Worm (Caenorhabditis elegans) whole organism, early embryonic: ENCODE data around the gene gldi-8.

Experiments used
- hmbx-1 ChIP-seq: sonication (generic microtip); optimal IDR thresholded peaks from 2 replicates; lab custom pipeline; 2016; ENCODE audit warnings: mild to moderate bottlenecking, missing genetic modification characterization, missing compliant biosample characterization
- scrt-1 ChIP-seq: fragments of 200-800 bp; sonication (Bioruptor generic); IDR thresholded peaks from 2 replicates; pipeline ENCODE4 v1.3.6; 2022; ENCODE audit warnings: missing genetic modification characterization, missing compliant biosample characterization
- sea-1 ChIP-seq: fragments of 200-800 bp; sonication (Bioruptor generic); conservative IDR thresholded peaks from 2 replicates; pipeline ENCODE4 v1.3.6; 2022; ENCODE audit warnings: missing genetic modification characterization, missing compliant biosample characterization
- tbx-11 ChIP-seq: fragments of 200-800 bp; sonication (Bioruptor generic); IDR thresholded peaks from 2 replicates; pipeline ENCODE4 v1.3.6; 2022; ENCODE audit warnings: missing genetic modification characterization, missing compliant biosample characterization
- tbx-37 ChIP-seq: fragments of 200-800 bp; sonication (Bioruptor generic); conservative IDR thresholded peaks from 2 replicates; pipeline ENCODE4 v1.3.6; 2022; ENCODE audit warnings: missing genetic modification reagents, missing genetic modification characterization, missing compliant biosample characterization
- tra-4 ChIP-seq: sonication (generic microtip); optimal IDR thresholded peaks from 2 replicates; lab custom pipeline; 2017; ENCODE audit warnings: missing genetic modification characterization, missing compliant biosample characterization

ce11 chrIII:12585842-12586241, 13.7 kb downstream of the gldi-8 start:
- no peak for TF ChIP-seq sea-1
- no peak for TF ChIP-seq tbx-37 (GFP tag; lab: Robert Waterston, UW)
- no peak for TF ChIP-seq hmbx-1 (tag; lab: Kevin White, UChicago)
- no peak for TF ChIP-seq tra-4
- no peak for TF ChIP-seq scrt-1 (GFP tag; lab: Robert Waterston, UW)
- no peak for TF ChIP-seq tbx-11 (GFP tag; lab: Robert Waterston, UW)
